Worm (Caenorhabditis elegans): ENCODE results near the gene F16G10.13.

Gene F16G10.13

ce11 chrII:2377751-2378150 lies 18.0 kb downstream of the F16G10.13 start, which contains the start of gene F16G10.6:
Gene F16G10.6 (minus strand): TSS chrII:2377851.
- no peak for TF ChIP-seq bed-3 (GFP tag; optimal IDR thresholded peaks at IDR 0.05)
- TF ChIP-seq pha-4 (tag; optimal IDR thresholded peaks at IDR 0.05): no peak
- TF ChIP-seq ces-1 (GFP tag; optimal IDR thresholded peaks at IDR 0.05): no peak
- TF ChIP-seq lsy-2 (tag; optimal IDR thresholded peaks at IDR 0.05): no peak
- TF ChIP-seq unc-120 (tag; optimal IDR thresholded peaks at IDR 0.05; ENCODE audit: poor library complexity, severe bottlenecking): no peak
- no peak for TF ChIP-seq tbx-8 (GFP tag; optimal IDR thresholded peaks at IDR 0.05)
- no peak for TF ChIP-seq blmp-1 (tag; optimal IDR thresholded peaks at IDR 0.05)
- no peak for TF ChIP-seq snpc-4 (tag; optimal IDR thresholded peaks at IDR 0.05)
- TF ChIP-seq mls-2 (tag; optimal IDR thresholded peaks at IDR 0.05): no peak
- TF ChIP-seq flh-1 (GFP tag; optimal IDR thresholded peaks at IDR 0.05): no peak
- no peak for TF ChIP-seq drap-1 (GFP tag; optimal IDR thresholded peaks at IDR 0.05)
- no peak for TF ChIP-seq cnd-1 (tag; optimal IDR thresholded peaks at IDR 0.05)
- TF ChIP-seq hlh-1 (tag; optimal IDR thresholded peaks at IDR 0.05): no peak

ce11 chrII:2374973-2375372 lies 20.8 kb downstream of the F16G10.13 start, which contains the start of gene F16G10.2:
Gene F16G10.2 (plus strand): TSS chrII:2375273.
- TF ChIP-seq nhr-237 (tag; optimal IDR thresholded peaks at IDR 0.05): no peak
- TF ChIP-seq M03D4.4 (tag; optimal IDR thresholded peaks at IDR 0.05): no peak
- TF ChIP-seq hlh-1 (tag; optimal IDR thresholded peaks at IDR 0.05): no peak
- no peak for TF ChIP-seq mab-5 (tag; optimal IDR thresholded peaks at IDR 0.05)
- no peak for TF ChIP-seq ztf-11 (tag; optimal IDR thresholded peaks at IDR 0.05)
- TF ChIP-seq lsy-2 (tag; optimal IDR thresholded peaks at IDR 0.05): no peak
- TF ChIP-seq ham-2 (GFP tag; optimal IDR thresholded peaks at IDR 0.05): no peak
- TF ChIP-seq nhr-2 (tag; optimal IDR thresholded peaks at IDR 0.05): no peak
- no peak for TF ChIP-seq blmp-1 (tag; optimal IDR thresholded peaks at IDR 0.05)
- TF ChIP-seq pha-4 (tag; optimal IDR thresholded peaks at IDR 0.05): no peak

DNA sequence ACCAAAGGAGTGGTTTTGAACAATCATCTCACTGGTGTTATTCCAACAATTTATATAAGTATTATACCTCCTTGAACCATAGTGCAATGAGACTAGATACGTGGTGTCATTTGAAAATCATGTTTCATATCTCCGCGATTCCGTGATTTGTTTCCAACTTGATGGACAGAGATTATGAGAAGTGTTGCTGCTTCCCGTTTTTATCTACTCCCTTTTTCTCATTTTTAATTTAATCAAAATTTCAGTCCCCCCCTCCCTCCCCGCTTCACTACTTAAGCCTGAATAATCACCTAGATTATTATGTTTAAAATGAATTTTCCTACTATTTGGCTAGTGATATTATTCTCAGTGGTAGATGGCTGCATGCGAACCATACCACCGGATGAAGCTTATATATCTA lies 23.7 kb downstream of the F16G10.13 start, which contains the start of gene F16G10.3:
Gene F16G10.3, plus strand, starts transcription at position 301 of the 400 bp plus-strand sequence.
- no peak for TF ChIP-seq hlh-1 (tag; optimal IDR thresholded peaks at IDR 0.05)
- TF ChIP-seq drap-1 (GFP tag; optimal IDR thresholded peaks at IDR 0.05): no peak
- no peak for TF ChIP-seq elt-1 (tag; optimal IDR thresholded peaks at IDR 0.05; ENCODE audit: borderline replicate concordance, insufficient read depth)
- TF ChIP-seq unc-62 (GFP tag; optimal IDR thresholded peaks at IDR 0.05): no peak
- TF ChIP-seq lin-32 (GFP tag; optimal IDR thresholded peaks at IDR 0.05): no peak
- TF ChIP-seq blmp-1 (tag; optimal IDR thresholded peaks at IDR 0.05): no peak
- no peak for TF ChIP-seq snpc-4 (tag; optimal IDR thresholded peaks at IDR 0.05)
- TF ChIP-seq sptf-1 (tag; optimal IDR thresholded peaks at IDR 0.05): no peak
- TF ChIP-seq nhr-28 (tag; optimal IDR thresholded peaks at IDR 0.05): no peak
- no peak for TF ChIP-seq unc-120 (tag; optimal IDR thresholded peaks at IDR 0.05; ENCODE audit: poor library complexity, severe bottlenecking)
- no peak for TF ChIP-seq mab-5 (tag; optimal IDR thresholded peaks at IDR 0.05)
- no peak for TF ChIP-seq sem-2 (GFP tag; optimal IDR thresholded peaks at IDR 0.05)
- no peak for TF ChIP-seq tbx-8 (GFP tag; optimal IDR thresholded peaks at IDR 0.05)
- no peak for TF ChIP-seq flh-1 (GFP tag; optimal IDR thresholded peaks at IDR 0.05)
- no peak for TF ChIP-seq lin-13 (tag; optimal IDR thresholded peaks at IDR 0.05)
- TF ChIP-seq zip-8 (tag; optimal IDR thresholded peaks at IDR 0.05): no peak
- TF ChIP-seq ces-1 (GFP tag; optimal IDR thresholded peaks at IDR 0.05): no peak
- TF ChIP-seq elt-3 (tag; optimal IDR thresholded peaks at IDR 0.05): no peak
- no peak for TF ChIP-seq nhr-76 (tag; optimal IDR thresholded peaks at IDR 0.05)
- TF ChIP-seq cnd-1 (tag; optimal IDR thresholded peaks at IDR 0.05): no peak

DNA sequence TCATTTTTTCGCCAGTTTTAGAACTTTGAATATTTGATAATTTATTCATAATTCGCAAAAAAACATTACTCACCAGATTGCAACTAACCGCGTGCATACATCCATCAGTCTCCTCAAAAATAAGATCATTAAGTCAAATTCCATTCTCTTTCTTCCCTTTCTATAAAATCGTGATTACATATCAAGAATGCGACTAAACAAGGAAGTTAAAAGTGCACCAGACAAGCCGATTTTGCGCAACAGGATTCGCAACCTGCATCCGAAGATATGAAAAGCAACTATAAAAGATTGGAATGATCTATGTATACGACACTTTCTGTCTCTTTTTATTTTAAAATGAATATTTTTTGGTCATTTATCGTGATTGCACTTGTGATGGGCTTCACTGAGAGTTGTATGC lies 26.8 kb downstream of the F16G10.13 start, which contains the start of gene hpo-25:
Gene hpo-25, plus strand, starts transcription at position 301 of the 400 bp plus-strand sequence.
- TF ChIP-seq flh-1 (GFP tag; optimal IDR thresholded peaks at IDR 0.05) (no peak), elt-3 (tag; optimal IDR thresholded peaks at IDR 0.05) (no peak), ham-2 (GFP tag; optimal IDR thresholded peaks at IDR 0.05) (no peak), nhr-237 (tag; optimal IDR thresholded peaks at IDR 0.05) (no peak), lsy-2 (tag; optimal IDR thresholded peaks at IDR 0.05) (no peak), tbx-8 (GFP tag; optimal IDR thresholded peaks at IDR 0.05) (no peak), pha-4 (tag; optimal IDR thresholded peaks at IDR 0.05) (no peak)

- TF ChIP-seq nhr-2 (tag; optimal IDR thresholded peaks at IDR 0.05) (no peak), drap-1 (GFP tag; optimal IDR thresholded peaks at IDR 0.05) (no peak), ztf-11 (tag; optimal IDR thresholded peaks at IDR 0.05) (no peak), ceh-83 (GFP tag; optimal IDR thresholded peaks at IDR 0.05) (no peak), cnd-1 (tag; optimal IDR thresholded peaks at IDR 0.05) (no peak), elt-1 (tag; optimal IDR thresholded peaks at IDR 0.05; ENCODE audit: borderline replicate concordance, insufficient read depth) (no peak), mep-1 (tag; optimal IDR thresholded peaks at IDR 0.05) (no peak), mab-5 (tag; optimal IDR thresholded peaks at IDR 0.05) (no peak), ceh-39 (tag; optimal IDR thresholded peaks at IDR 0.05) (no peak), nhr-12 (tag; optimal IDR thresholded peaks at IDR 0.05) (no peak), snpc-4 (tag; optimal IDR thresholded peaks at IDR 0.05) (no peak), hlh-1 (tag; optimal IDR thresholded peaks at IDR 0.05) (no peak), pha-4 (tag; optimal IDR thresholded peaks at IDR 0.05) (no peak), zip-8 (tag; optimal IDR thresholded peaks at IDR 0.05) (no peak), mls-2 (tag; optimal IDR thresholded peaks at IDR 0.05) (no peak), sptf-1 (tag; optimal IDR thresholded peaks at IDR 0.05) (no peak), unc-120 (tag; optimal IDR thresholded peaks at IDR 0.05; ENCODE audit: poor library complexity, severe bottlenecking) (no peak), unc-39 (tag; optimal IDR thresholded peaks at IDR 0.05) (no peak), lin-13 (tag; optimal IDR thresholded peaks at IDR 0.05) (no peak), nhr-28 (tag; optimal IDR thresholded peaks at IDR 0.05) (no peak)
Observed at ce11 chrII:2366623-2367365, 29.0 kb downstream of the F16G10.13 start, which contains the start of the genes F43C11.12 and F16G10.5. Gene F43C11.12 (minus strand): TSS chrII:2366723. Gene F16G10.5 (plus strand): TSS chrII:2367315.

All from whole organism, mixed stage, embryonic.